Worm (Caenorhabditis elegans): Measurements from ENCODE around the gene F59F5.5.

Gene F59F5.5

DNA sequence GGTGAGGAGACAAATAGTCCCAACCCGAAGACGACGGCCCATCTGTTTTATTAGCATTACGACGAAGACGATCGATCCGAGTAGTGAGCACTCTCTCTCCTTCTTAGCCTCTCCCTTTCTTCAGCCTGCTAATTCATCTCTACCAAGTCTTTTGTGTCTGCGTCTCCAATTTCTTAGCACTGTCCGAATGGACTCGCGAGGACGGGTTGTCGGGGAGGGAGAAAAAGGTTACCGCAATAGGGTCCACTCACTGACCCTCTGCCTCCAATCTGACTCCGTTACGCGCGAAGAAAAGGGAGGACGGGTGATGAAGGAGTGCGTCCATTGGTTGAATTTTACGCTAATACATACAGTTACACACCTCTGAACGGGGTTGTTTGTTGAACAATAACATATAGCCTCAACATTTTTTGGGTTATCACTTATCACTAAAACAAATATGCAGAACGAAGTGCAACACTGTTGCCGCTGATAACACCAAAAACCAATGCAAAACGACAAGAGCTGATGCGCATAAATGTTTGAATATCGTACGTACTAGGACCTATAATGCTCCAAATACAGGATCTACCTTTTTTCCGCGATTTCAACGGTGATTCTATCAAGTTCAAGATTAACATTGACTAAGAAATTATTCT is 51.9 kb downstream of the F59F5.5 start (continued):
- TF ChIP-seq Y22D7AL.16 (tag; optimal IDR thresholded peaks at IDR 0.05) (no peak), lim-6 (tag; optimal IDR thresholded peaks at IDR 0.05) (no peak), ceh-6 (GFP tag; optimal IDR thresholded peaks at IDR 0.05) (peak; percentile 39), hlh-30 (tag; optimal IDR thresholded peaks at IDR 0.05; ENCODE audit: insufficient read depth) (peak; percentile 66), pha-2 (tag; optimal IDR thresholded peaks at IDR 0.05) (no peak), madf-2 (tag; optimal IDR thresholded peaks at IDR 0.05) (no peak), pros-1 (tag; optimal IDR thresholded peaks at IDR 0.05) (peak; percentile 13), nfya-1 (tag; optimal IDR thresholded peaks at IDR 0.05) (peak; percentile 95), C38D4.7 (GFP tag; optimal IDR thresholded peaks at IDR 0.05) (no peak), unc-3 (GFP tag; conservative IDR thresholded peaks at IDR 0.05) (no peak), unc-3 (tag; optimal IDR thresholded peaks at IDR 0.05) (no peak), ceh-48 (tag; optimal IDR thresholded peaks at IDR 0.05) (peak; percentile 41), ceh-14 (tag; optimal IDR thresholded peaks at IDR 0.05) (no peak), ceh-2 (tag; optimal IDR thresholded peaks at IDR 0.05) (peak; percentile 25), C08G9.2 (tag; optimal IDR thresholded peaks at IDR 0.05) (peak; percentile 30), dmd-4 (tag; optimal IDR thresholded peaks at IDR 0.05; ENCODE audit: borderline replicate concordance) (no peak)

All from whole organism, late embryonic.